Fruit fly (Drosophila melanogaster): ENCODE data around the gene sowah.

sowah gene

DNA sequence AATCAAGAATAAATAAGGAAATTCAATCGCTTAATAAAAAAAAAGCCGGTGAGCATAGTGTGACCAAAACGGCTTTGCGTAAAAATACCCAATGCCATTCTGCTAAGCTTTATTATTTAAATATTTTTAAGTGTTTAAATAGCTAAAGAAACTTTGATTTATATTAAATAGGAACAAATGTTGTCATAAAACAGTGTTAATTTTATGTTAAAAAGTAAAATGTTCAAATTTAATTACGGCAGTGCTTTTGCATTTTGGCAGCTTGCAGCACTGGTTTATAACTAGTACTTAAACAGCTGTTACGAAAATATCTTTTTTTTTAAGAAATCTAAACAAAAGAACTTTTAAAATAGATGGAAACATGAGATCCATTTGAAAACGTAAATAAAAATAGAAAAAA is 71.1 kb downstream of the sowah start, which contains the start of the genes CG10638 and CG10681:
Gene CG10638 (minus strand): TSS at position 63 of the 400 bp plus-strand sequence.
Gene CG10681 (plus strand): TSS at position 265 of the 400 bp plus-strand sequence.
- TF ChIP-seq psq (GFP tag; optimal IDR thresholded peaks at IDR 0.05) (peak; percentile 6), h (GFP tag; optimal IDR thresholded peaks at IDR 0.05) (peak; percentile 73), Jra (GFP tag; optimal IDR thresholded peaks at IDR 0.05) (peak; percentile 77), Abd-B (GFP tag; optimal IDR thresholded peaks at IDR 0.05) (no peak), Mio (GFP tag; optimal IDR thresholded peaks at IDR 0.05) (no peak), HLH106 (tag; optimal IDR thresholded peaks at IDR 0.05) (peak; percentile 47), dmrt93B (GFP tag; optimal IDR thresholded peaks at IDR 0.05) (no peak), Hr83 (GFP tag; optimal IDR thresholded peaks at IDR 0.05; ENCODE audit: poor library complexity, severe bottlenecking) (peak; percentile 8), Hnf4 (GFP tag; optimal IDR thresholded peaks at IDR 0.05) (peak; percentile 79), jim (GFP tag; optimal IDR thresholded peaks at IDR 0.05) (no peak), usp (GFP tag; optimal IDR thresholded peaks at IDR 0.05) (no peak), sv (GFP tag; optimal IDR thresholded peaks at IDR 0.05) (peak; percentile 58), Dif (GFP tag; optimal IDR thresholded peaks at IDR 0.05; ENCODE audit: partially characterized antibody) (no peak), foxo (GFP tag; optimal IDR thresholded peaks at IDR 0.05) (peak in 1 of 2 experiments; percentile 68), Rel (GFP tag; optimal IDR thresholded peaks at IDR 0.05) (no peak), Rel (tag; optimal IDR thresholded peaks at IDR 0.05) (peak; percentile 55), OdsH (GFP tag; optimal IDR thresholded peaks at IDR 0.05) (peak; percentile 40), woc (GFP tag; optimal IDR thresholded peaks at IDR 0.05) (peak; percentile 31), rgr (GFP tag; optimal IDR thresholded peaks at IDR 0.05) (peak; percentile 65), Myc (optimal IDR thresholded peaks at IDR 0.05) (peak; percentile 1), br (GFP tag; optimal IDR thresholded peaks at IDR 0.05) (peak; percentile 44), sage (GFP tag; optimal IDR thresholded peaks at IDR 0.05) (peak; percentile 83), Vsx2 (GFP tag; optimal IDR thresholded peaks at IDR 0.05; ENCODE audit: partially characterized antibody) (no peak), dsf (GFP tag; optimal IDR thresholded peaks at IDR 0.05; ENCODE audit: borderline replicate concordance) (peak; percentile 61), Hr78 (GFP tag; optimal IDR thresholded peaks at IDR 0.05) (no peak), CrebA (GFP tag; optimal IDR thresholded peaks at IDR 0.05; ENCODE audit: borderline replicate concordance) (no peak), fru (GFP tag; optimal IDR thresholded peaks at IDR 0.05) (peak; percentile 59), dl (GFP tag; optimal IDR thresholded peaks at IDR 0.05; ENCODE audit: insufficient read depth in 1 of 2, partially characterized antibody in 2 of 2) (no peak), lola (GFP tag; optimal IDR thresholded peaks at IDR 0.05) (no peak), Sp1 (GFP tag; optimal IDR thresholded peaks at IDR 0.05) (peak; percentile 45), CG9705 (GFP tag; optimal IDR thresholded peaks at IDR 0.05) (no peak), N (GFP tag; optimal IDR thresholded peaks at IDR 0.05) (no peak), Dfd (GFP tag; optimal IDR thresholded peaks at IDR 0.05) (no peak), GATAd (GFP tag; optimal IDR thresholded peaks at IDR 0.05) (no peak), tai (GFP tag; optimal IDR thresholded peaks at IDR 0.05) (no peak), CG32264 (GFP tag; optimal IDR thresholded peaks at IDR 0.05) (peak; percentile 41), pan (optimal IDR thresholded peaks at IDR 0.05) (no peak), ey (GFP tag; optimal IDR thresholded peaks at IDR 0.05) (peak; percentile 40), brk (GFP tag; optimal IDR thresholded peaks at IDR 0.05) (no peak)

DNA sequence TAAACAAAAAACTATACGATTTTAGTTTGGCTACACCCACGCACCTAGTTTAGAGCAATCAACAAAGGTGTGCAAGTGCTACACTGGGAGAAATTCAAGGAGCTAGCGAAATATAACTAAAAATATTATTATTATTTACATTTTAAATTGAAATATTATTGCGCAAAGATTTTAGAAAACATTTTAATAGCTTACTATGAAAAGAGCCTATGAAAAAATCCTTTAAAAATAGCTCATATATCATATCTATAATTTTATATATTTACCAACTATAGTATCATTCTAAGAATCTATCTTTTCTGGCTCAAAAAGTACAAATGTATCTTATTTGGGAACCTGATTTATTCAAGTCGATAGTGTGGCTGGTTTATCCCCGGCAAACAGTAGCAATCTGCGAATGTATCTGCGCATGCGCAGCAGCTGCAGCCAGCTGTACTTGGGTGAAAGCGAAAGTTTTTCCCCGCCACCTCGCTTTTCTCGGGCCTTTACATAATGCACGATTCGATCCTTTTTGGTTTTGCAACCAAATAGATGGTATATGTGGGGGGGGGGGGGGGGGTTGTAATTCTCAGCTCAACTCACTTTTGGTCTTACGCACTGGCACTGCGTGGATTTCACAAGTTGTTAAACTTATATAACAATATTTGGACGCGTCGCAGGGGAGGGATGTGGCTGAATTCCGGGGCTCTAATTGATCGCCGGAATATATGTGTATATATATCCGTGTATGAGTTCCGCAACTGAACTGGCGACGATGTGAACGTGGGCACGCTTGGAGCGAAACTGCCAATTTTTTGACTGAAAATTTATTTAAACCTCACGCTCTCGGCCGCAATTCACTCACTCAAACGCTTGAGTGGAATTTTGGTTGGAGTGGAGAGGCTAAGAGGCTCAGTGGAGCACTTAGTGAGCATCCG is 75.7 kb downstream of the sowah start, which contains the start of gene CG10657:
Gene CG10657 (minus strand): TSS at position 789 of the 917 bp plus-strand sequence.
- TF ChIP-seq Rel (GFP tag; optimal IDR thresholded peaks at IDR 0.05) = no peak
- TF ChIP-seq Rel (tag; optimal IDR thresholded peaks at IDR 0.05) = peak; percentile 39
- TF ChIP-seq Dif (GFP tag; optimal IDR thresholded peaks at IDR 0.05; ENCODE audit: partially characterized antibody) = no peak
- TF ChIP-seq Sp1 (GFP tag; optimal IDR thresholded peaks at IDR 0.05) = peak; percentile 14
- no peak for TF ChIP-seq Jra (GFP tag; optimal IDR thresholded peaks at IDR 0.05)
- TF ChIP-seq Vsx2 (GFP tag; optimal IDR thresholded peaks at IDR 0.05; ENCODE audit: partially characterized antibody) = peak; percentile 46
